Worm (Caenorhabditis elegans) whole organism, L3 larva: ENCODE measurements around the gene natc-2.

ENCODE experiments used
- ceh-82 ChIP-seq: fragments of 150-350 bp; optimal IDR thresholded peaks from 2 replicates; lab custom pipeline; 2014; ENCODE audit warnings: missing biosample characterization, missing genetic modification characterization
- ceh-9 ChIP-seq: sonication (generic microtip); optimal IDR thresholded peaks from 2 replicates; lab custom pipeline; 2018; ENCODE audit warnings: missing biosample characterization, missing genetic modification characterization
- fos-1 ChIP-seq: fragments of 150-350 bp; optimal IDR thresholded peaks from 2 replicates; lab custom pipeline; 2014; ENCODE audit warnings: missing biosample characterization, missing genetic modification characterization
- nhr-11 ChIP-seq: fragments of 150-350 bp; optimal IDR thresholded peaks from 2 replicates; lab custom pipeline; 2014; ENCODE audit warnings: missing biosample characterization, missing genetic modification characterization
- unc-39 ChIP-seq: sonication (generic microtip); optimal IDR thresholded peaks from 4 replicates; lab custom pipeline; 2017; ENCODE audit warnings: missing biosample characterization, missing genetic modification characterization

DNA sequence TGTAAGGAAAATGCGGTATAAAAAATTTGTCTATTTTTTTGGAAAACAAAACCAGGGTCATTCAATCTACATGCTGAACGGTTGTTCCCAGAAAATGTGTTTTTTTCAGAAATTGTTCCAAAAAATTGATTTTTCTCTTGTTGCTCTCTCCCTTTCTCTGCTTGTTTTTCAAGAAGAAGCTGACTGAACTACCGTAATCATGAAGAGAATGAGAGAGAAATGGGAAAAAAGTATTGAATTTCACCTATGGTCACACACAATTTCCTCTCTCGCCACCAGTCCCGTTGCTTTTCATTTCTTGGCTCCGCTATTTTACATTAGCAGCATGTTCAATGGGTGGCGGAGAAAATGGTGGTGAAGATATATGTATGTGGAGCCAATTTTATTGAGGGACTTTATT lies 48.9 kb downstream of the natc-2 start:
- TF ChIP-seq nhr-11 (no peak), fos-1 (tag; lab: Kevin White, UChicago) (no peak), unc-39 (tag; lab: Kevin White, UChicago) (no peak), ceh-82 (tag; lab: Kevin White, UChicago) (no peak), ceh-9 (tag; lab: Kevin White, UChicago) (no peak)
